Worm (Caenorhabditis elegans) whole organism, L4/young adult: ENCODE results near the gene Y44A6D.6.
A peak's percentile ranks its signal among the peaks of the same experiment; 100 is the strongest.

Experiments
- W03F9.2 ChIP-seq: fragments of 150-350 bp; optimal IDR thresholded peaks from 2 replicates; lab custom pipeline; 2014; ENCODE audit warnings: missing biosample characterization, missing genetic modification characterization
- dao-5 ChIP-seq: sonication (generic microtip); optimal IDR thresholded peaks from 2 replicates; lab custom pipeline; 2016; ENCODE audit warnings: missing genotype, missing genetic modification characterization, moderate library complexity, missing compliant biosample characterization
- him-1 ChIP-seq: sonication (generic microtip); optimal IDR thresholded peaks from 2 replicates; lab custom pipeline; 2016; ENCODE audit warnings: missing genotype, missing genetic modification reagents, missing genetic modification characterization, missing compliant biosample characterization

ce11 chrV:20770846-20771245, 36.3 kb upstream of the Y44A6D.6 start:
- TF ChIP-seq him-1 = no peak
- TF ChIP-seq W03F9.2 (tag; lab: Kevin White, UChicago) = peak; percentile 8
- TF ChIP-seq dao-5 (tag; lab: Kevin White, UChicago) = no peak
